Worm (Caenorhabditis elegans): ENCODE results near the gene trmt-10C.2.

Gene trmt-10C.2

DNA sequence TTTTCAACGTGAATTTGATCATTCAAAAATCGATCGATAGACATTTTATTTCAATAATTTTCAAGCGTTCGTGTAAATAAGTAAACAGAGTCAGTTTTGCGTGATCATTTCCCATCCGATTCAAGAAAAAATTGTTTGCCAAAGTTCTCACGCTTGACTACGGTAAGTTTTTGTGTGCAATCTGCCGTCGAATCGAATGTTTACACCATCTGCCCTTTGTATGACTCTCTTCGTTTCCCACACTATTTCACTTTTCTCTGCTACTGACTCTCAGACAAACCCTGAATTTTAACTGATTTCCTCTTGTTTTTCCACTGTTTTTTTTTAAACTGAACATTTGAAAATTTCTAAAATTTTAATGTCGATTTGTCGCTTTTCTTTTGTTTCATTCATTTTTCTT, 1.3 kb upstream of the trmt-10C.2 start (continued):
- TF ChIP-seq egl-27 (tag; optimal IDR thresholded peaks at IDR 0.05) (peak; percentile 65), mbf-1 (tag; optimal IDR thresholded peaks at IDR 0.05) (no peak), nhr-11 (tag; optimal IDR thresholded peaks at IDR 0.05) (no peak), unc-39 (tag; optimal IDR thresholded peaks at IDR 0.05) (no peak), nhr-12 (tag; optimal IDR thresholded peaks at IDR 0.05) (no peak), sma-9 (GFP tag; optimal IDR thresholded peaks at IDR 0.05) (peak; percentile 72), sma-9 (tag; optimal IDR thresholded peaks at IDR 0.05) (no peak)

ce11 chrIII:6348578-6348977, 2.5 kb downstream of the trmt-10C.2 start:
- TF ChIP-seq zag-1 (tag; optimal IDR thresholded peaks at IDR 0.05) (peak; percentile 35), nhr-129 (tag; optimal IDR thresholded peaks at IDR 0.05) (peak; percentile 43), F13H6.1 (tag; optimal IDR thresholded peaks at IDR 0.05) (peak; percentile 57), ztf-11 (tag; optimal IDR thresholded peaks at IDR 0.05) (no peak), sem-4 (tag; optimal IDR thresholded peaks at IDR 0.05) (peak; percentile 55), C34F6.9 (tag; optimal IDR thresholded peaks at IDR 0.05) (peak; percentile 53), nhr-237 (tag; optimal IDR thresholded peaks at IDR 0.05) (no peak), crh-2 (tag; optimal IDR thresholded peaks at IDR 0.05) (peak; percentile 60), unc-55 (GFP tag; optimal IDR thresholded peaks at IDR 0.05) (peak; percentile 6), lsy-2 (tag; optimal IDR thresholded peaks at IDR 0.05) (peak; percentile 12 to 64), mdl-1 (tag; optimal IDR thresholded peaks at IDR 0.05) (peak in 1 of 2 experiments; percentile 75), nhr-23 (tag; optimal IDR thresholded peaks at IDR 0.05) (no peak), sma-9 (GFP tag; optimal IDR thresholded peaks at IDR 0.05) (peak; percentile 44), sma-9 (tag; optimal IDR thresholded peaks at IDR 0.05) (no peak)

DNA sequence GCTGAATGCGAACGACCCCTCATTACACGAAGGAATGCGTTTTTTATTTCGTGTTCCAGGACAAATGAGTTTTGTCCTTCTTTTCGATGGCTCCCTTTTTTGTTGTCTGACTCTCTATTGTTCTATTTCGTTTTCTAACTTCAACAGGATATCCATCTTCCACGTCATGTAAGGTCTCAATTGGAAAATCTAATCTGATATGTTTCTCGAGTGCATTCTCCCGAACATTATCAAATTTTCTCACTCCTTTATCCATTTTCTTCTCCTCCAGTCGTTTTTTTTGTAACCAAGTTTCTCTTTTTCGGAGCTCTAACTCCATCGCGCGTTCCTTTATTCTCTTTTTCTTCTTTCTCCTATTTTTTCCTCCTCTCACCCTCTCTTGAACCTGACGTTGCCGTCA, 4.3 kb downstream of the trmt-10C.2 start:
- TF ChIP-seq lin-11 (tag; optimal IDR thresholded peaks at IDR 0.05) (no peak), lsy-2 (tag; optimal IDR thresholded peaks at IDR 0.05) (peak in 1 of 2 experiments; percentile 18), sem-4 (tag; optimal IDR thresholded peaks at IDR 0.05) (no peak), unc-39 (tag; optimal IDR thresholded peaks at IDR 0.05) (no peak), sma-9 (GFP tag; optimal IDR thresholded peaks at IDR 0.05) (peak; percentile 47), sma-9 (tag; optimal IDR thresholded peaks at IDR 0.05) (no peak)

ce11 chrIII:6351438-6351837, 5.4 kb downstream of the trmt-10C.2 start:
- TF ChIP-seq ztf-1 (GFP tag; conservative IDR thresholded peaks at IDR 0.05) (no peak), C34F6.9 (tag; optimal IDR thresholded peaks at IDR 0.05) (no peak), zag-1 (tag; optimal IDR thresholded peaks at IDR 0.05) (peak; percentile 58), R02D3.7 (tag; optimal IDR thresholded peaks at IDR 0.05) (no peak), nhr-237 (tag; optimal IDR thresholded peaks at IDR 0.05) (no peak), egl-27 (tag; optimal IDR thresholded peaks at IDR 0.05) (no peak), gmeb-1 (tag; optimal IDR thresholded peaks at IDR 0.05) (no peak), ztf-11 (tag; optimal IDR thresholded peaks at IDR 0.05) (no peak), nhr-129 (tag; optimal IDR thresholded peaks at IDR 0.05) (peak; percentile 24), unc-62 (GFP tag; optimal IDR thresholded peaks at IDR 0.05) (no peak), unc-55 (GFP tag; optimal IDR thresholded peaks at IDR 0.05) (peak; percentile 12), ama-1 (optimal IDR thresholded peaks at IDR 0.05) (no peak), F13H6.1 (tag; optimal IDR thresholded peaks at IDR 0.05) (no peak), ceh-16 (tag; optimal IDR thresholded peaks at IDR 0.05) (no peak), mdl-1 (tag; optimal IDR thresholded peaks at IDR 0.05) (no peak), sma-3 (GFP tag; optimal IDR thresholded peaks at IDR 0.05) (no peak), unc-39 (tag; optimal IDR thresholded peaks at IDR 0.05) (no peak)

DNA sequence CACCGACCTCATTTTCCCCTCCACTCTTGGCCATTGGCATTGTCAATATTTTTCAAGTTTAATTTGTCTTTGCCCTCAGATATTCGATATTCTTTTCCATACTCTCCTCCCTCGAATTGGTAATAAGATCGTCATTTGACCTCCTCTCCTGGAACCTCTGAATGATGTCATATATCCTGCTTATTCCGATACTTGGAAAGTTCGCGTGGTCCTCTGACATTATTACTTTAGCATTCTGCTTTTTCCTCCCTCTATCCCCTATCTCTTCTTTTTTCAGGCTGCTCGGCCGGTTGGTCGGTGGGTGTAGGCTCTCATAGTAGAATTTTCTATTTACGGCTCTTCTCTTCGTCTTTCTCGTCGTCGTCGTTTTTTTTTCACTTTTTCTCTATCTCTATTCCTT, 6.4 kb downstream of the trmt-10C.2 start:
- peak; percentile 27 for TF ChIP-seq ama-1 (optimal IDR thresholded peaks at IDR 0.05)
- TF ChIP-seq dmd-4 (tag; optimal IDR thresholded peaks at IDR 0.05), result no peak
- peak; percentile 52 for TF ChIP-seq sma-9 (GFP tag; optimal IDR thresholded peaks at IDR 0.05)
- TF ChIP-seq sma-9 (tag; optimal IDR thresholded peaks at IDR 0.05), result no peak
- TF ChIP-seq C34F6.9 (tag; optimal IDR thresholded peaks at IDR 0.05), result peak; percentile 66
- TF ChIP-seq ztf-11 (tag; optimal IDR thresholded peaks at IDR 0.05), result no peak
- TF ChIP-seq crh-2 (tag; optimal IDR thresholded peaks at IDR 0.05), result peak; percentile 33
- no peak for TF ChIP-seq nhr-12 (tag; optimal IDR thresholded peaks at IDR 0.05)
- peak; percentile 18 for TF ChIP-seq nhr-6 (tag; optimal IDR thresholded peaks at IDR 0.05)
- TF ChIP-seq lin-13 (GFP tag; optimal IDR thresholded peaks at IDR 0.05), result no peak
- TF ChIP-seq F13H6.1 (tag; optimal IDR thresholded peaks at IDR 0.05), result peak; percentile 47
- peak; percentile 65 for TF ChIP-seq zag-1 (tag; optimal IDR thresholded peaks at IDR 0.05)
- peak; percentile 34 for TF ChIP-seq unc-55 (GFP tag; optimal IDR thresholded peaks at IDR 0.05)
- TF ChIP-seq blmp-1 (tag; optimal IDR thresholded peaks at IDR 0.05; ENCODE audit: insufficient read depth), result no peak
- no peak for TF ChIP-seq nhr-11 (tag; optimal IDR thresholded peaks at IDR 0.05)
- peak in 1 of 2 experiments; percentile 43 for TF ChIP-seq lsy-2 (tag; optimal IDR thresholded peaks at IDR 0.05)
- no peak for TF ChIP-seq elt-3 (tag; optimal IDR thresholded peaks at IDR 0.05)
- TF ChIP-seq sem-4 (tag; optimal IDR thresholded peaks at IDR 0.05), result peak; percentile 42
- no peak for TF ChIP-seq mdl-1 (tag; optimal IDR thresholded peaks at IDR 0.05)
- TF ChIP-seq R02D3.7 (tag; optimal IDR thresholded peaks at IDR 0.05), result no peak
- no peak for TF ChIP-seq sma-3 (GFP tag; optimal IDR thresholded peaks at IDR 0.05)
- no peak for TF ChIP-seq snpc-4 (tag; optimal IDR thresholded peaks at IDR 0.05)
- TF ChIP-seq lin-11 (tag; optimal IDR thresholded peaks at IDR 0.05), result no peak
- TF ChIP-seq nhr-23 (tag; optimal IDR thresholded peaks at IDR 0.05), result no peak
- peak; percentile 30 for TF ChIP-seq nhr-129 (tag; optimal IDR thresholded peaks at IDR 0.05)
- no peak for TF ChIP-seq gmeb-1 (tag; optimal IDR thresholded peaks at IDR 0.05)
- no peak for TF ChIP-seq nhr-21 (tag; optimal IDR thresholded peaks at IDR 0.05)
- no peak for TF ChIP-seq mbf-1 (tag; optimal IDR thresholded peaks at IDR 0.05)
- TF ChIP-seq unc-62 (GFP tag; optimal IDR thresholded peaks at IDR 0.05), result no peak
